Fruit fly (Drosophila melanogaster): ENCODE data around the gene CG9853.

CG9853 gene

dm6 chr3R:4381079-4381919 lies 20.5 kb downstream of the CG9853 start, which contains the start of gene Cont (continued):
- TF ChIP-seq org-1 (GFP tag; optimal IDR thresholded peaks at IDR 0.05) (no peak), CG14860 (GFP tag; IDR thresholded peaks at IDR 0.05; ENCODE audit: partially characterized antibody) (peak; percentile 93), luna (GFP tag; optimal IDR thresholded peaks at IDR 0.05) (no peak), dpn (GFP tag; optimal IDR thresholded peaks at IDR 0.05) (no peak), CG5245 (GFP tag; optimal IDR thresholded peaks at IDR 0.05) (no peak), CG7928 (GFP tag; optimal IDR thresholded peaks at IDR 0.05) (no peak), ind (GFP tag; optimal IDR thresholded peaks at IDR 0.05) (no peak), pita (GFP tag; optimal IDR thresholded peaks at IDR 0.05) (no peak), zf30C (GFP tag; optimal IDR thresholded peaks at IDR 0.05) (no peak), lilli (GFP tag; optimal IDR thresholded peaks at IDR 0.05) (peak; percentile 49), CG10274 (GFP tag; optimal IDR thresholded peaks at IDR 0.05) (no peak), tgo (GFP tag; IDR thresholded peaks at IDR 0.05) (no peak), phol (tag; optimal IDR thresholded peaks at IDR 0.05) (peak; percentile 68), CG9817 (tag; optimal IDR thresholded peaks at IDR 0.05) (no peak), NK7.1 (GFP tag; optimal IDR thresholded peaks at IDR 0.05) (no peak), Meics (GFP tag; optimal IDR thresholded peaks at IDR 0.05) (no peak), CG17385 (GFP tag; optimal IDR thresholded peaks at IDR 0.05) (no peak), her (GFP tag; optimal IDR thresholded peaks at IDR 0.05) (no peak), CG7786 (GFP tag; optimal IDR thresholded peaks at IDR 0.05) (no peak), Rx (GFP tag; IDR thresholded peaks at IDR 0.05) (no peak), nau (GFP tag; optimal IDR thresholded peaks at IDR 0.05) (no peak), CG12104 (GFP tag; optimal IDR thresholded peaks at IDR 0.05) (no peak), CG7357 (GFP tag; IDR thresholded peaks at IDR 0.05) (no peak), ac (GFP tag; optimal IDR thresholded peaks at IDR 0.05) (no peak), HLH3B (GFP tag; IDR thresholded peaks at IDR 0.05) (no peak), CG11560 (tag; IDR thresholded peaks at IDR 0.05) (peak; percentile 92), dmrt11E (tag; optimal IDR thresholded peaks at IDR 0.05) (no peak), slp2 (GFP tag; optimal IDR thresholded peaks at IDR 0.05) (no peak), toy (GFP tag; IDR thresholded peaks at IDR 0.05) (no peak), peb (GFP tag; IDR thresholded peaks at IDR 0.05) (no peak), CG33557 (GFP tag; optimal IDR thresholded peaks at IDR 0.05) (no peak), gsb (GFP tag; IDR thresholded peaks at IDR 0.05) (no peak), cad (GFP tag; optimal IDR thresholded peaks at IDR 0.05) (no peak), Ada2b (GFP tag; IDR thresholded peaks at IDR 0.05) (no peak), shn (GFP tag; optimal IDR thresholded peaks at IDR 0.05) (no peak), Rfx (GFP tag; IDR thresholded peaks at IDR 0.05) (peak; percentile 59), pzg (GFP tag; optimal IDR thresholded peaks at IDR 0.05) (peak; percentile 82), Blimp-1 (GFP tag; optimal IDR thresholded peaks at IDR 0.05) (no peak), ab (GFP tag; optimal IDR thresholded peaks at IDR 0.05) (no peak), CG5180 (GFP tag; optimal IDR thresholded peaks at IDR 0.05) (no peak), CG6813 (GFP tag; optimal IDR thresholded peaks at IDR 0.05) (no peak), Usf (GFP tag; optimal IDR thresholded peaks at IDR 0.05) (no peak), CG1647 (GFP tag; optimal IDR thresholded peaks at IDR 0.05) (no peak), Mrtf (GFP tag; IDR thresholded peaks at IDR 0.05) (no peak), BtbVII (GFP tag; optimal IDR thresholded peaks at IDR 0.05) (no peak), ken (GFP tag; IDR thresholded peaks at IDR 0.05) (no peak), CG16815 (GFP tag; optimal IDR thresholded peaks at IDR 0.05) (no peak), CG2129 (GFP tag; IDR thresholded peaks at IDR 0.05; ENCODE audit: partially characterized antibody) (peak; percentile 62), Ravus (GFP tag; IDR thresholded peaks at IDR 0.05) (no peak), prd (optimal IDR thresholded peaks at IDR 0.05) (no peak), prd (GFP tag; IDR thresholded peaks at IDR 0.05) (no peak)

Measured in whole organism, embryonic.